Fruit fly (Drosophila melanogaster): ENCODE results near the gene PVRAP.

PVRAP gene

DNA sequence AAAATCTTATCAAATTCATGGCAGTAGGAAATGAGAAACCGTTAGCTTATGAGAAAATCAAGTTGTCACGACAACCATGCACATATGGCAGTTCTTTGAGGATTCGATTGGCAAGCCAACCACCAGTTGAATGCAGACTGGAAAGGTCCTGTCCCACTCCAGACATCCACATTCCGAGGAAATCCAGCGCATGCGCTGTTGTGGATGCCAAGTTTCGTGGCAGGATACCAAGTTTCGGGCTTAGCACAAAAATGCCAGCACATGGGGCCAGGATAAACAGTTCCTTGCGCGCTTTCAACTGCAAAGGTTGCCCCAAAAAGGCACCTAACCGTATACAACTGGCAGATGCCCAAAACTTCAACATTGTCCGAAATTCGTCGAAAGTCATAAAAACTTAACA, at the start of gene PVRAP:
Gene PVRAP, plus strand, starts transcription at position 273 of the 400 bp plus-strand sequence.
- TF ChIP-seq Mnt (GFP tag; optimal IDR thresholded peaks at IDR 0.05) = no peak
- no peak for TF ChIP-seq CG7045 (GFP tag; optimal IDR thresholded peaks at IDR 0.05)
- TF ChIP-seq CG1620 (GFP tag; optimal IDR thresholded peaks at IDR 0.05) = no peak
- no peak for TF ChIP-seq bab1 (GFP tag; optimal IDR thresholded peaks at IDR 0.05)
- no peak for TF ChIP-seq CG12768 (GFP tag; optimal IDR thresholded peaks at IDR 0.05)
- no peak for TF ChIP-seq CG11617 (GFP tag; optimal IDR thresholded peaks at IDR 0.05)
- TF ChIP-seq Hr96 (GFP tag; optimal IDR thresholded peaks at IDR 0.05) = no peak
- TF ChIP-seq pad (GFP tag; optimal IDR thresholded peaks at IDR 0.05) = no peak
- TF ChIP-seq ovo (GFP tag; optimal IDR thresholded peaks at IDR 0.05) = no peak
- no peak for TF ChIP-seq CG7101 (tag; optimal IDR thresholded peaks at IDR 0.05)
- TF ChIP-seq cnc (optimal IDR thresholded peaks at IDR 0.05) = no peak
- TF ChIP-seq kay (GFP tag; ENCODE audit: borderline replicate concordance) = no peak
- no peak for TF ChIP-seq cic (GFP tag; optimal IDR thresholded peaks at IDR 0.05)
- TF ChIP-seq Crg-1 (GFP tag; optimal IDR thresholded peaks at IDR 0.05) = no peak
- no peak for TF ChIP-seq CG5204 (GFP tag; optimal IDR thresholded peaks at IDR 0.05)
- no peak for TF ChIP-seq Clk (GFP tag; optimal IDR thresholded peaks at IDR 0.05)
- no peak for TF ChIP-seq tj (GFP tag; optimal IDR thresholded peaks at IDR 0.05)
- no peak for TF ChIP-seq toe (GFP tag; optimal IDR thresholded peaks at IDR 0.05)
- no peak for TF ChIP-seq CG14711 (tag; optimal IDR thresholded peaks at IDR 0.05)
- TF ChIP-seq CG33017 (tag; optimal IDR thresholded peaks at IDR 0.05) = no peak

DNA sequence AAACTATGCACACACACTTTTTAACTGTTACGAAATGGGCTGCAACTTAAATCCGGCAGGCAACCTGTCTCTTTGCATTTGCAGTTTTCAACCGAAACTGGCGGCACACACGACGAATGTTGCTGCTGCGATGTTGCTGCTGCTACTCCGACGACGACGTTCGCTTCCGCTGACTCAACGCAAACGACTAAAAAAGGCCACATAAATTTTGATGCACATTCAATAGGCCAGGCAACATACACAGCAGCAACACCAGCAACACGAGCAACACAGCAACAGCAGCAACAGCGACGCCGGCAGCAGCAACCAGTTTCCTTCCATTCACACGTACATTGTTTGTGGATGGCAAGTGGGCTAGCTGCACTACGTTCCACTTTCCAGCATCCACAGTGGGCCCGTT, 46.5 kb upstream of the PVRAP start, which contains the start of gene Egfrap:
Gene Egfrap, minus strand, starts transcription at position 192 of the 400 bp plus-strand sequence.
- TF ChIP-seq CG11617 (GFP tag; optimal IDR thresholded peaks at IDR 0.05) (no peak), CG7101 (tag; optimal IDR thresholded peaks at IDR 0.05) (no peak), tj (GFP tag; optimal IDR thresholded peaks at IDR 0.05) (no peak), cnc (optimal IDR thresholded peaks at IDR 0.05) (no peak), toe (GFP tag; optimal IDR thresholded peaks at IDR 0.05) (no peak), CG5204 (GFP tag; optimal IDR thresholded peaks at IDR 0.05) (no peak), CG33017 (tag; optimal IDR thresholded peaks at IDR 0.05) (no peak), CG1620 (GFP tag; optimal IDR thresholded peaks at IDR 0.05) (no peak), Hr96 (GFP tag; optimal IDR thresholded peaks at IDR 0.05) (no peak), Mnt (GFP tag; optimal IDR thresholded peaks at IDR 0.05) (no peak), pad (GFP tag; optimal IDR thresholded peaks at IDR 0.05) (no peak), kay (GFP tag; ENCODE audit: borderline replicate concordance) (no peak)

DNA sequence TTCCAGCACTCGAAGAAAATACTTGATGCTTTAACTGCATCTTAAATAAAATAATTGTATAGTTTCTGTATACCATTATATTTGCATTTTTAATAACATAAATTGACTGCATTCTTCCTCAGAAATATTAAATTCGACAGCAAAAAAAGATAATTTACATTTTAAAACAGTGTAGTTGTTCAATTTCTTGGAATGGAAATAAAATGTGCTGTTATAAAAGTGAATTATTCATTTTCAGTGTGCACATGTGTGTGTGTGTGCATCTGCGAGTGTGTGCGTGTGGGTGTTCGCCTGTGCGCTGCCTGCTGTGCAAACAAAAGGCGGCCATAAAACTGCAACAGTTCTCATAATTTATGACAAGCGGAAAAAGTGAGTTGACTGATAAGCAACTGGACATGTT, 44.9 kb upstream of the PVRAP start:
- no peak for TF ChIP-seq CG33017 (tag; optimal IDR thresholded peaks at IDR 0.05)
- TF ChIP-seq CG7101 (tag; optimal IDR thresholded peaks at IDR 0.05) = no peak
- no peak for TF ChIP-seq CG5204 (GFP tag; optimal IDR thresholded peaks at IDR 0.05)
- TF ChIP-seq toe (GFP tag; optimal IDR thresholded peaks at IDR 0.05) = no peak
- no peak for TF ChIP-seq kay (GFP tag; ENCODE audit: borderline replicate concordance)
- no peak for TF ChIP-seq Mnt (GFP tag; optimal IDR thresholded peaks at IDR 0.05)
- no peak for TF ChIP-seq bab1 (GFP tag; optimal IDR thresholded peaks at IDR 0.05)
- TF ChIP-seq Crg-1 (GFP tag; optimal IDR thresholded peaks at IDR 0.05) = no peak
- TF ChIP-seq cic (GFP tag; optimal IDR thresholded peaks at IDR 0.05) = no peak

DNA sequence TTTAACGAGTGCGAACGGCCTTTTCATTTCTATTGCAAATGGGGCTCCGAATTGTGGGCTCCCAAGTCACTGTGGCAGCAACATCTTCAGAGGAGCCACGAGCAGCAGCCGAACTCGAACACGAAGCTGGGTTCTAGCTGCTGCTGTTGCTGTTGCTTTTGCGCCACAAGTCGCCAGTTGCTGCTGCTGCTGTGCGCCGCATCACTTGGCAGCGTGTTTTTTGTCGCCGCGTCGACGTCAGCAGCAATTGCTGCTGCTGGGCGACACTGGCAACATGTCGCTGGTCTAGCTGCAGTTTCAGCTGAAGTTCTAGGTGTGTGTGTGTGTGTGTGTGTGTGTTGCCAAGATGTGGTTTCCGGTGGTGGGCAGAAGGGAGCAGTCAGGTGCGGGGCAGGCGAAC, 44.5 kb upstream of the PVRAP start:
- TF ChIP-seq toe (GFP tag; optimal IDR thresholded peaks at IDR 0.05) = no peak
- TF ChIP-seq kay (GFP tag; ENCODE audit: borderline replicate concordance) = no peak
- no peak for TF ChIP-seq CG1620 (GFP tag; optimal IDR thresholded peaks at IDR 0.05)
- no peak for TF ChIP-seq CG7101 (tag; optimal IDR thresholded peaks at IDR 0.05)
- no peak for TF ChIP-seq CG14711 (tag; optimal IDR thresholded peaks at IDR 0.05)
- TF ChIP-seq tj (GFP tag; optimal IDR thresholded peaks at IDR 0.05) = no peak
- no peak for TF ChIP-seq CG5204 (GFP tag; optimal IDR thresholded peaks at IDR 0.05)
- no peak for TF ChIP-seq bab1 (GFP tag; optimal IDR thresholded peaks at IDR 0.05)
- no peak for TF ChIP-seq cic (GFP tag; optimal IDR thresholded peaks at IDR 0.05)
- no peak for TF ChIP-seq CG7045 (GFP tag; optimal IDR thresholded peaks at IDR 0.05)
- TF ChIP-seq CG33017 (tag; optimal IDR thresholded peaks at IDR 0.05) = no peak
- TF ChIP-seq cnc (optimal IDR thresholded peaks at IDR 0.05) = no peak
- TF ChIP-seq Hr96 (GFP tag; optimal IDR thresholded peaks at IDR 0.05) = no peak
- TF ChIP-seq CG12768 (GFP tag; optimal IDR thresholded peaks at IDR 0.05) = no peak
- no peak for TF ChIP-seq ovo (GFP tag; optimal IDR thresholded peaks at IDR 0.05)
- TF ChIP-seq Clk (GFP tag; optimal IDR thresholded peaks at IDR 0.05) = no peak
- TF ChIP-seq CG11617 (GFP tag; optimal IDR thresholded peaks at IDR 0.05) = no peak
- no peak for TF ChIP-seq Mnt (GFP tag; optimal IDR thresholded peaks at IDR 0.05)
- no peak for TF ChIP-seq Crg-1 (GFP tag; optimal IDR thresholded peaks at IDR 0.05)

DNA sequence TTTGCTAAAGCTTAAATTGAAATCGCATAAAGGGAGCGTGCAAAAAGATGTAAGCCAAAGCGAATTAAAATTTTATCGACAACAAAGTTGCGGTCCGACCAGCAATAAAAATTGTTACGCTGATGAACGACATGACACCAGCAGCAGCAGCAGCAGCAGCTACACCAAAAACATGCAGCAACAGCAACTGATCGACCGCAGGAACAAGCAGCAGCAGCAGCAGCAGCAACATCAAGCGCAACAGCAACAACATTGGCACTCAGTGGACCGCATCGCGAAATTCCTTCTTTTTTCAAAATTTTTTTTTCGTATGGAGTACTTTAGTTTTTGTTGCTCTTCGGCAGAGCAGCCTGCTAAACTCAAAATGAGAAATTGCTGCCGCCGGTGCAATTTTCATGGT, 42.1 kb upstream of the PVRAP start:
- TF ChIP-seq CG33017 (tag; optimal IDR thresholded peaks at IDR 0.05) (no peak), CG1620 (GFP tag; optimal IDR thresholded peaks at IDR 0.05) (no peak), CG12768 (GFP tag; optimal IDR thresholded peaks at IDR 0.05) (no peak)

DNA sequence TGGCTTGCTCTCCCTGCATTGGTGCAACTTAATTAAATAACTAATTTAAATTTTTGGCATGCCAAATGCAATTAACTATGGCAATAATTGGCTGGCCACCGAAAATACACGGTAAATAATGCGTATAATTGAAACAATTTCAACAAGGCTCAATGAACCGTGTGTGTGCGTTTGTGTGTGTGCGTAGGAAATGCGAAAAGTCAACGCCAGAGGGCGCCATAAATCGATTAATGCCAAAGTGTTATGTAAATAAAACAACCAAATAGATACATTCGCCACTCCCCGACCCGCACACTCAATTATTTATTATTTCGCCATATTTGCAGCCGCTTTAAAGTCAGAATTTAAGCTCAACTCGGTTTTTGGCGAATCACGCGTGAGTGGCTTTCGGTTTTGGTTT, 39.8 kb upstream of the PVRAP start:
- no peak for TF ChIP-seq ovo (GFP tag; optimal IDR thresholded peaks at IDR 0.05)
- TF ChIP-seq bab1 (GFP tag; optimal IDR thresholded peaks at IDR 0.05) = no peak
- no peak for TF ChIP-seq CG11617 (GFP tag; optimal IDR thresholded peaks at IDR 0.05)
- TF ChIP-seq CG14711 (tag; optimal IDR thresholded peaks at IDR 0.05) = no peak
- no peak for TF ChIP-seq kay (GFP tag; ENCODE audit: borderline replicate concordance)
- no peak for TF ChIP-seq Crg-1 (GFP tag; optimal IDR thresholded peaks at IDR 0.05)
- no peak for TF ChIP-seq CG1620 (GFP tag; optimal IDR thresholded peaks at IDR 0.05)
- TF ChIP-seq cic (GFP tag; optimal IDR thresholded peaks at IDR 0.05) = no peak
- TF ChIP-seq Clk (GFP tag; optimal IDR thresholded peaks at IDR 0.05) = no peak
- no peak for TF ChIP-seq CG12768 (GFP tag; optimal IDR thresholded peaks at IDR 0.05)
- TF ChIP-seq CG7101 (tag; optimal IDR thresholded peaks at IDR 0.05) = no peak
- TF ChIP-seq Mnt (GFP tag; optimal IDR thresholded peaks at IDR 0.05) = no peak
- TF ChIP-seq CG5204 (GFP tag; optimal IDR thresholded peaks at IDR 0.05) = no peak
- TF ChIP-seq toe (GFP tag; optimal IDR thresholded peaks at IDR 0.05) = no peak
- no peak for TF ChIP-seq tj (GFP tag; optimal IDR thresholded peaks at IDR 0.05)
